Worm (Caenorhabditis elegans) whole organism, L4 larva: ENCODE measurements around the gene W06G6.10.

ENCODE experiments used
- ama-1 ChIP-seq: fragments of 150-350 bp; optimal IDR thresholded peaks from 2 replicates; lab custom pipeline; 2014; ENCODE audit warnings: inconsistent platforms, mixed read lengths
- ceh-82 ChIP-seq: sonication (generic microtip); optimal IDR thresholded peaks from 2 replicates; lab custom pipeline; 2017; ENCODE audit warnings: missing biosample characterization, missing genetic modification characterization
- dve-1 ChIP-seq: sonication (generic microtip); optimal IDR thresholded peaks from 2 replicates; lab custom pipeline; 2017; ENCODE audit warnings: antibody characterized with exemption, mild to moderate bottlenecking, missing genetic modification characterization, missing compliant biosample characterization; ENCODE audit not compliant: insufficient read depth
- lsy-2 ChIP-seq, 2 experiments: fragments of 150-350 bp in 1 of 2; sonication (generic microtip) in 1 of 2; optimal IDR thresholded peaks; 2 replicates each; lab custom pipeline; 2014 to 2017; ENCODE audit warnings: missing biosample characterization in 2 of 2, missing genetic modification characterization in 2 of 2
- nhr-237 ChIP-seq: sonication (generic microtip); optimal IDR thresholded peaks from 2 replicates; lab custom pipeline; 2017; ENCODE audit warnings: missing biosample characterization, missing genetic modification characterization

DNA sequence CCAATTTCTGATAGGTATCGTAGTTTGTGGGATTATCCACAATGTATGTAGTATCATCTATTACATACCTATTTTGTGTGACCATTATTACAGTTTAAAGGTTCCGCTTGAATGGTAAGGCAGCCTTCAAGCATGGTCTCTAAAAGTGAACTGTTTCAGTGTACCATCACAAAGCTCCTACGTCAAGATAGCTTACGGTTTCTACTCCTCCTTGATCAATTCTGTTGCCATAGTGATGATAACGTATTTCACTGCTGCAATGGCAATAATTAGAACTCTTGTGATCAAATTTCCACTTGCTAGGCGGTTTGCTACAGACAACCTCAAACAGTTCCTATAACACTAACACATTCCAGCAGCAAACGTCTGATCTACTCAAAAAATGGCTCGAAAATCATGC, 36.4 kb upstream of the W06G6.10 start:
- TF ChIP-seq lsy-2 (tag; optimal IDR thresholded peaks at IDR 0.05; lab: Kevin White, UChicago) (no peak), nhr-237 (tag; lab: Kevin White, UChicago) (no peak), dve-1 (no peak), ama-1 (lab: Kevin White, UChicago) (no peak), ceh-82 (tag; lab: Kevin White, UChicago) (no peak)
